Fruit fly (Drosophila melanogaster) whole organism, adult: ENCODE data around the gene par-6.

ENCODE experiments used
- CG11617 ChIP-seq: fragments of 200-800 bp; sonication (Bioruptor generic); optimal IDR thresholded peaks from 2 replicates; lab custom pipeline; 2017; ENCODE audit warnings: mild to moderate bottlenecking, missing biosample characterization, missing genetic modification reagents, missing genetic modification characterization
- CG12768 ChIP-seq: fragments of 200-800 bp; sonication (Bioruptor generic); optimal IDR thresholded peaks from 2 replicates; lab custom pipeline; 2017; ENCODE audit warnings: missing biosample characterization, missing genetic modification characterization, mild to moderate bottlenecking, moderate library complexity, missing genetic modification reagents
- CG14711 ChIP-seq: fragments of 200-800 bp; sonication (Bioruptor generic); optimal IDR thresholded peaks from 2 replicates; lab custom pipeline; 2018; ENCODE audit warnings: missing biosample characterization, mild to moderate bottlenecking, missing genetic modification characterization, moderate library complexity
- CG1620 ChIP-seq: fragments of 200-800 bp; sonication (Bioruptor generic); optimal IDR thresholded peaks from 2 replicates; lab custom pipeline; 2016; ENCODE audit warnings: missing biosample characterization, missing genetic modification characterization
- CG33017 ChIP-seq: fragments of 200-800 bp; sonication (Bioruptor generic); optimal IDR thresholded peaks from 2 replicates; lab custom pipeline; 2018; ENCODE audit warnings: missing biosample characterization, mild to moderate bottlenecking, missing genetic modification characterization, moderate library complexity
- CG5204 ChIP-seq: fragments of 200-800 bp; sonication (Bioruptor generic); optimal IDR thresholded peaks from 2 replicates; lab custom pipeline; 2016; ENCODE audit warnings: missing biosample characterization, missing genetic modification characterization
- CG7045 ChIP-seq: fragments of 200-800 bp; sonication (Bioruptor generic); optimal IDR thresholded peaks from 2 replicates; lab custom pipeline; 2017; ENCODE audit warnings: missing biosample characterization, mild to moderate bottlenecking, missing genetic modification characterization
- CG7101 ChIP-seq: fragments of 200-800 bp; sonication (Bioruptor generic); optimal IDR thresholded peaks from 2 replicates; lab custom pipeline; 2018; ENCODE audit warnings: missing biosample characterization, mild to moderate bottlenecking, missing genetic modification characterization, moderate library complexity
- Clk ChIP-seq: fragments of 200-800 bp; sonication (Bioruptor generic); optimal IDR thresholded peaks from 2 replicates; lab custom pipeline; 2017; ENCODE audit warnings: missing biosample characterization, missing genetic modification characterization
- Crg-1 ChIP-seq: fragments of 200-800 bp; sonication (Bioruptor generic); optimal IDR thresholded peaks from 2 replicates; lab custom pipeline; 2016; ENCODE audit warnings: missing biosample characterization, missing genetic modification characterization
- Hr96 ChIP-seq: fragments of 200-800 bp; sonication (Bioruptor generic); optimal IDR thresholded peaks from 2 replicates; lab custom pipeline; 2016; ENCODE audit warnings: missing biosample characterization, missing genetic modification characterization
- Mnt ChIP-seq: fragments of 200-800 bp; sonication (Bioruptor generic); optimal IDR thresholded peaks from 2 replicates; lab custom pipeline; 2016; ENCODE audit warnings: missing biosample characterization, mild to moderate bottlenecking, missing genetic modification characterization
- bab1 ChIP-seq: fragments of 200-800 bp; sonication (Bioruptor generic); optimal IDR thresholded peaks from 3 replicates; lab custom pipeline; 2019; ENCODE audit warnings: missing biosample characterization, mild to moderate bottlenecking, missing genetic modification characterization, moderate library complexity
- cic ChIP-seq: fragments of 200-800 bp; sonication (Bioruptor generic); optimal IDR thresholded peaks from 2 replicates; lab custom pipeline; 2017; ENCODE audit warnings: missing biosample characterization, mild to moderate bottlenecking, missing genetic modification characterization, moderate library complexity
- cnc ChIP-seq, 2 experiments: fragments of >200 bp; optimal IDR thresholded peaks; 2 replicates each; lab custom pipeline; 2017
- kay ChIP-seq: fragments of 200-800 bp; sonication (Bioruptor generic); peaks from one replicate; lab custom pipeline; 2016; ENCODE audit warnings: missing biosample characterization, missing genetic modification characterization, borderline replicate concordance
- ovo ChIP-seq: fragments of 200-800 bp; sonication (Bioruptor generic); optimal IDR thresholded peaks from 2 replicates; lab custom pipeline; 2016; ENCODE audit warnings: missing biosample characterization, missing genetic modification characterization
- pad ChIP-seq: fragments of 200-800 bp; sonication (Bioruptor generic); optimal IDR thresholded peaks from 3 replicates; lab custom pipeline; 2017; ENCODE audit warnings: missing biosample characterization, missing genetic modification characterization, mild to moderate bottlenecking, moderate library complexity, missing genetic modification reagents
- tj ChIP-seq: fragments of 200-800 bp; sonication (Bioruptor generic); optimal IDR thresholded peaks from 3 replicates; lab custom pipeline; 2017; ENCODE audit warnings: missing biosample characterization, mild to moderate bottlenecking, missing genetic modification characterization, moderate library complexity
- toe ChIP-seq: fragments of 200-800 bp; sonication (Bioruptor generic); optimal IDR thresholded peaks from 2 replicates; lab custom pipeline; 2016; ENCODE audit warnings: missing biosample characterization, missing genetic modification characterization

Gene par-6

dm6 chrX:17741864-17742297, 38.7 kb downstream of the par-6 start:
- TF ChIP-seq ovo (GFP tag; lab: Kevin White, UChicago) (no peak), pad (GFP tag; lab: Kevin White, UChicago) (no peak), CG7045 (GFP tag; lab: Kevin White, UChicago) (no peak), CG1620 (GFP tag; lab: Kevin White, UChicago) (no peak), Crg-1 (no peak), CG5204 (no peak), Clk (GFP tag; lab: Kevin White, UChicago) (no peak), CG33017 (no peak), Hr96 (GFP tag; lab: Kevin White, UChicago) (no peak), Mnt (GFP tag; lab: Kevin White, UChicago) (no peak), cic (GFP tag; lab: Kevin White, UChicago) (no peak), CG14711 (tag; lab: Kevin White, UChicago) (no peak), tj (no peak), cnc (optimal IDR thresholded peaks at IDR 0.05; lab: Kevin White, UChicago) (no peak), CG7101 (no peak), bab1 (GFP tag; lab: Kevin White, UChicago) (no peak), CG11617 (GFP tag; lab: Kevin White, UChicago) (no peak), kay (GFP tag; lab: Kevin White, UChicago) (no peak)

- peak; percentile 3 for TF ChIP-seq ovo (GFP tag; lab: Kevin White, UChicago)
- TF ChIP-seq CG7045 (GFP tag; lab: Kevin White, UChicago), result peak; percentile 17
- peak; percentile 23 for TF ChIP-seq CG12768 (GFP tag; lab: Kevin White, UChicago)
- no peak for TF ChIP-seq cic (GFP tag; lab: Kevin White, UChicago)
- no peak for TF ChIP-seq Hr96 (GFP tag; lab: Kevin White, UChicago)
- TF ChIP-seq bab1 (GFP tag; lab: Kevin White, UChicago), result peak; percentile 54
- peak; percentile 48 for TF ChIP-seq kay (GFP tag; lab: Kevin White, UChicago)
- TF ChIP-seq toe (GFP tag; lab: Kevin White, UChicago), result no peak
- peak; percentile 43 for TF ChIP-seq CG14711 (tag; lab: Kevin White, UChicago)
- no peak for TF ChIP-seq Clk (GFP tag; lab: Kevin White, UChicago)
- peak; percentile 43 for TF ChIP-seq pad (GFP tag; lab: Kevin White, UChicago)
- peak; percentile 54 for TF ChIP-seq CG7101
- TF ChIP-seq CG5204, result peak; percentile 49
- no peak for TF ChIP-seq Mnt (GFP tag; lab: Kevin White, UChicago)
- TF ChIP-seq cnc (optimal IDR thresholded peaks at IDR 0.05; lab: Kevin White, UChicago), result no peak
- no peak for TF ChIP-seq CG33017
- TF ChIP-seq CG11617 (GFP tag; lab: Kevin White, UChicago), result peak; percentile 75
- peak; percentile 80 for TF ChIP-seq tj
- TF ChIP-seq CG1620 (GFP tag; lab: Kevin White, UChicago), result peak; percentile 27
These were observed 39.6 kb downstream of the par-6 start for dm6 chrX:17742592-17743364.

DNA sequence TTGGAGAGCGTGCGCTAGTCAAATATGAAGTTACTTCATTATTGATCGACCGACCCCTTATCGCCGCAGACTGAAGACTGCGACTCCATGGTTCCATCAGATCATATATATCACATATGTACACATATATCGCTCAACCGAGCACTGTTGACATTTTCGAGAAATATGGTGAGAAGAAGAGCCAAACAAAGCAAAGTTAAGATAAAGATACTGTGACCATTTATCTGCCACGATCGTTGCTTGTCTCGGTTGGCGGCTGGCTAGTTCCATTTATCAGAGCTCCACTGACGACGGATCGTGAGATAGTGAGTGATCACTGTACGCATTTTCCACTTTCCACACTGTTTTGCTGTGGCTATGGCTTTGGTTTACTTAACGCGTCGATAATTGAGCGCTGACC, 40.4 kb downstream of the par-6 start:
- TF ChIP-seq tj (no peak), CG33017 (no peak), CG7045 (GFP tag; lab: Kevin White, UChicago) (no peak), Crg-1 (no peak), CG5204 (no peak), cnc (optimal IDR thresholded peaks at IDR 0.05; lab: Kevin White, UChicago) (no peak), kay (GFP tag; lab: Kevin White, UChicago) (no peak), cic (GFP tag; lab: Kevin White, UChicago) (no peak), pad (GFP tag; lab: Kevin White, UChicago) (no peak), CG1620 (GFP tag; lab: Kevin White, UChicago) (no peak), ovo (GFP tag; lab: Kevin White, UChicago) (no peak), CG7101 (no peak), CG12768 (GFP tag; lab: Kevin White, UChicago) (no peak), Hr96 (GFP tag; lab: Kevin White, UChicago) (no peak), toe (GFP tag; lab: Kevin White, UChicago) (no peak), bab1 (GFP tag; lab: Kevin White, UChicago) (no peak), Mnt (GFP tag; lab: Kevin White, UChicago) (no peak), CG14711 (tag; lab: Kevin White, UChicago) (no peak), Clk (GFP tag; lab: Kevin White, UChicago) (no peak)

DNA sequence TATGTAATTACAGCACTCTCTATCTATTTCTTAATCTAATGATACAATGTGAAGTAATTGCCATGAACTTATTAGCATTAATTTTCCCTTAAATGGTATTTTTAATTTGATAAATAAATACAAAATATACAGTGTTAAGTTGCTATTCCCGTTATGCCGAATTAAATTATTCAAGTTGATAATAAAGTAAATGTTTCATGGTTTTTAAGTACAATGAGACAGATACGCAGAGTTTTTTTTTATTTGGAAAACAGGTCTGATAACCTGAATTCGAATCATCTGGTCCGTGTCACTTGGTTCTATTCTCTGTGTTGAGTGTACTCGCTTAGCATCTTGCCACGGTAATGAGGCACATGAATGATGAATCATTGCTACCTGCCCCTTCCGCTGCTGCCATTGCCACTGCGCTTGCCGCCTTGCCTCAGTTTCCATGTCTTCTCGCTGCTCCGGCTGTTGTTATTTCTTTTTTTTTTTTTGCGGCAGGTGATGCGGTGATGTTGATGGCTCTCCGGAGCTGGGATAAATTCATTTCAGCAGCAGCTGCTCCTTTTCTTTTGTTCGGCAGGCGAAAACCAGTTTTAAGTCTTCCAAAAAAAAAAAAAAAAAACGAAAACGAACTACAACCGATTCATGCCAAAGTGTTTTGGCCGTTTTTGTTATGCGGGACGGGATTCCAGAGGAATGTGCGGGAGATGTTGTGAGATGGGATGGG, 42.7 kb downstream of the par-6 start:
- TF ChIP-seq toe (GFP tag; lab: Kevin White, UChicago), result no peak

DNA sequence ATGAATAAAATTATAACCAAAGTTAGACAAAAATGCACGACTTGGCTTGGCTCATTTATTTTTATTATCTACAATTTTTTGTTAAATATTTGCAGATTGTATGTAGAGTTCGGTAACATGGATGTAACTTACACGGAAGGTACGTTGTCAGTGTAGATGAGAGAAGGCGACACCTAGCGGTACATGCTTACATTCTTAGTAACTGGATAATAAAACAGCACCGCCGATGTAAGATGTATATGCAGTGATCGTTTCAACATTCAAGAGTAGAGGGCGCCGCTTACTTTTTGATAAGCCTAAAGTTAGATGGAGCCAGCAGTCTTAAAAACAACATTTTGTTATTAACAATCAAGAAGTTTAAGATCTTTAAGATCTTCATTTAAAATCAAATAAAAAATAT, 48.5 kb downstream of the par-6 start:
- TF ChIP-seq CG7045 (GFP tag; lab: Kevin White, UChicago) (no peak), ovo (GFP tag; lab: Kevin White, UChicago) (no peak), CG33017 (no peak), CG14711 (tag; lab: Kevin White, UChicago) (no peak), kay (GFP tag; lab: Kevin White, UChicago) (no peak), pad (GFP tag; lab: Kevin White, UChicago) (peak; percentile 33), toe (GFP tag; lab: Kevin White, UChicago) (peak; percentile 6), CG5204 (peak; percentile 6), Hr96 (GFP tag; lab: Kevin White, UChicago) (peak; percentile 12), Crg-1 (peak; percentile 12), cic (GFP tag; lab: Kevin White, UChicago) (no peak), CG11617 (GFP tag; lab: Kevin White, UChicago) (no peak), CG1620 (GFP tag; lab: Kevin White, UChicago) (peak; percentile 71), CG7101 (peak; percentile 21), tj (peak; percentile 40), Mnt (GFP tag; lab: Kevin White, UChicago) (peak; percentile 19), bab1 (GFP tag; lab: Kevin White, UChicago) (peak; percentile 62), Clk (GFP tag; lab: Kevin White, UChicago) (no peak)
